Worm (Caenorhabditis elegans): ENCODE measurements around the gene C12D12.3.

DNA sequence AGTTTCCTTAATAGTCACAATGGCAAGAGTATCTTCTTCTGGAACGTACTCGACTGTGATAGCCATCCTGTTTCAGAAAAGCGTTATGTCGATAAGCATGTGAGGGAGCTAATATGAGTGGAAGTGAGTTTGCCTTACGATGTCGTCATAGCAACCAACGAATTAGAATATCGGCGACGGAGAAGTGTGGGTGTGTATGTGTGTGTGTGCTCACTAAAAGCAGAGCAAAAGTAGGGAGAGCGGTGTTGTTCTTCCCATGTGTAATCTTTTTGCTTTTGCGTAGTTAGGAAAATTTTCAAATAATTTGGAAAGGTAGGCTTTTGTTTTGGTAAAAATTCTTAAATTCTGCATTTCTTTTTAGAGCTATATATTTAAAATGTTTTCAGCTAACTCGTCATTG, 38.0 kb upstream of the C12D12.3 start, which contains the start of gene ZK813.5:
- TF ChIP-seq egl-44 (GFP tag; IDR thresholded peaks at IDR 0.05): no peak
- TF ChIP-seq F22D6.2 (tag; optimal IDR thresholded peaks at IDR 0.05): no peak
- TF ChIP-seq attf-3 (GFP tag; conservative IDR thresholded peaks at IDR 0.05): no peak
- TF ChIP-seq hmg-1.2 (GFP tag; IDR thresholded peaks at IDR 0.05): no peak
- TF ChIP-seq attf-5 (GFP tag; optimal IDR thresholded peaks at IDR 0.05): no peak
- TF ChIP-seq ztf-26 (tag; optimal IDR thresholded peaks at IDR 0.05): no peak
- no peak for TF ChIP-seq mel-28 (tag; optimal IDR thresholded peaks at IDR 0.05; ENCODE audit: borderline replicate concordance)
- TF ChIP-seq zim-3 (tag; optimal IDR thresholded peaks at IDR 0.05): no peak
- no peak for TF ChIP-seq F10E7.11 (tag; optimal IDR thresholded peaks at IDR 0.05)
- no peak for TF ChIP-seq snpc-4 (GFP tag; optimal IDR thresholded peaks at IDR 0.05)
- TF ChIP-seq snpc-4 (tag; optimal IDR thresholded peaks at IDR 0.05): no peak
- no peak for TF ChIP-seq ama-1 (optimal IDR thresholded peaks at IDR 0.05)
- no peak for TF ChIP-seq ama-1 (GFP tag; optimal IDR thresholded peaks at IDR 0.05)
- no peak for TF ChIP-seq let-607 (tag; optimal IDR thresholded peaks at IDR 0.05)
- no peak for TF ChIP-seq sdz-38 (tag; optimal IDR thresholded peaks at IDR 0.05)

All from whole organism, young adult.